Fruit fly (Drosophila melanogaster) whole organism, embryonic: ENCODE results near the gene Kaz1-ORFB.

Source experiments
- ATbp ChIP-seq: fragments of 200-800 bp; sonication (Bioruptor generic); optimal IDR thresholded peaks from 2 replicates; lab custom pipeline; 2017; ENCODE audit warnings: missing biosample characterization, mild to moderate bottlenecking, missing genetic modification characterization, missing genetic modification reagents
- Atf6 ChIP-seq: fragments of 200-800 bp; sonication (Bioruptor generic); IDR thresholded peaks from 2 replicates; pipeline ENCODE4 v1.3.6; 2022; ENCODE audit warnings: missing biosample characterization, missing genetic modification characterization
- B-H2 ChIP-seq: fragments of 200-800 bp; sonication (Bioruptor generic); optimal IDR thresholded peaks from 2 replicates; lab custom pipeline; 2018; ENCODE audit warnings: missing biosample characterization, mild to moderate bottlenecking, missing genetic modification characterization
- CG10147 ChIP-seq: fragments of 200-800 bp; sonication (Bioruptor generic); optimal IDR thresholded peaks from 2 replicates; lab custom pipeline; 2019; ENCODE audit warnings: missing biosample characterization, mild to moderate bottlenecking, missing genetic modification characterization, moderate library complexity
- CG10209 ChIP-seq: fragments of 200-800 bp; sonication (Bioruptor generic); optimal IDR thresholded peaks from 3 replicates; lab custom pipeline; 2017; ENCODE audit warnings: missing biosample characterization, mild to moderate bottlenecking, missing genetic modification characterization, missing genetic modification reagents
- CG10274 ChIP-seq: fragments of 200-800 bp; sonication (Bioruptor generic); optimal IDR thresholded peaks from 3 replicates; lab custom pipeline; 2017; ENCODE audit warnings: missing biosample characterization, mild to moderate bottlenecking, missing genetic modification characterization
- CG11456 ChIP-seq: fragments of 200-800 bp; sonication (Bioruptor generic); IDR thresholded peaks from 3 replicates; pipeline ENCODE4 v1.3.6; 2022; ENCODE audit warnings: missing biosample characterization, missing genetic modification characterization
- CG13424 ChIP-seq: fragments of 200-800 bp; sonication (Bioruptor generic); optimal IDR thresholded peaks from 2 replicates; lab custom pipeline; 2019; ENCODE audit warnings: missing biosample characterization, mild to moderate bottlenecking, missing genetic modification characterization, moderate library complexity
- CG15269 ChIP-seq: fragments of 200-800 bp; sonication (Bioruptor generic); optimal IDR thresholded peaks from 2 replicates; lab custom pipeline; 2018; ENCODE audit warnings: missing biosample characterization, mild to moderate bottlenecking, missing genetic modification characterization, moderate library complexity
- CG1529 ChIP-seq: fragments of 200-800 bp; sonication (Bioruptor generic); optimal IDR thresholded peaks from 3 replicates; lab custom pipeline; 2018; ENCODE audit warnings: missing biosample characterization, missing genetic modification characterization
- CG15601 ChIP-seq: fragments of 200-800 bp; sonication (Bioruptor generic); optimal IDR thresholded peaks from 3 replicates; lab custom pipeline; 2019; ENCODE audit warnings: missing biosample characterization, mild to moderate bottlenecking, missing genetic modification characterization, moderate library complexity
- CG16779 ChIP-seq: fragments of 200-800 bp; sonication (Bioruptor generic); IDR thresholded peaks from 2 replicates; pipeline ENCODE4 v1.3.6; 2022; ENCODE audit warnings: missing biosample characterization, missing genetic modification characterization
- CG16813 ChIP-seq: fragments of 200-800 bp; sonication (Bioruptor generic); IDR thresholded peaks from 3 replicates; pipeline ENCODE4 v1.3.6; 2022; ENCODE audit warnings: missing biosample characterization, missing genetic modification characterization; ENCODE audit not compliant: partially characterized antibody
- CG17568 ChIP-seq: fragments of 200-800 bp; sonication (Bioruptor generic); optimal IDR thresholded peaks from 2 replicates; lab custom pipeline; 2018; ENCODE audit warnings: missing biosample characterization, mild to moderate bottlenecking, missing genetic modification characterization, moderate library complexity
- CG17829 ChIP-seq: fragments of 200-800 bp; optimal IDR thresholded peaks from 2 replicates; lab custom pipeline; 2019; ENCODE audit warnings: missing biosample characterization, mild to moderate bottlenecking, missing genetic modification characterization, moderate library complexity
- CG2129 ChIP-seq: fragments of 200-800 bp; sonication (Bioruptor generic); IDR thresholded peaks from 2 replicates; pipeline ENCODE4 v1.3.6; 2022; ENCODE audit warnings: missing biosample characterization, missing genetic modification characterization; ENCODE audit not compliant: partially characterized antibody
- CG30020 ChIP-seq: fragments of 200-800 bp; optimal IDR thresholded peaks from 2 replicates; lab custom pipeline; 2019; ENCODE audit warnings: missing biosample characterization, mild to moderate bottlenecking, missing genetic modification characterization, moderate library complexity
- CG4820 ChIP-seq: fragments of 200-800 bp; sonication (Bioruptor generic); optimal IDR thresholded peaks from 3 replicates; lab custom pipeline; 2016; ENCODE audit warnings: missing biosample characterization, missing genetic modification characterization
- CG5180 ChIP-seq: fragments of 200-800 bp; sonication (Bioruptor generic); optimal IDR thresholded peaks from 3 replicates; lab custom pipeline; 2017; ENCODE audit warnings: missing biosample characterization, missing genetic modification characterization, mild to moderate bottlenecking, moderate library complexity, missing genetic modification reagents
- CG5953 ChIP-seq: fragments of 200-800 bp; sonication (Bioruptor generic); IDR thresholded peaks from 2 replicates; pipeline ENCODE4 v1.3.6; 2022; ENCODE audit warnings: missing biosample characterization, missing genetic modification characterization
- CG8765 ChIP-seq: fragments of 200-800 bp; sonication (Bioruptor generic); IDR thresholded peaks from 2 replicates; pipeline ENCODE4 v1.3.6; 2022; ENCODE audit warnings: missing biosample characterization, missing genetic modification characterization
- CG9932 ChIP-seq: fragments of 200-800 bp; sonication (Bioruptor generic); IDR thresholded peaks from 2 replicates; pipeline ENCODE4 v1.3.6; 2022; ENCODE audit warnings: missing biosample characterization, missing genetic modification characterization
- E2f2 ChIP-seq: fragments of 200-800 bp; sonication (Bioruptor generic); IDR thresholded peaks from 2 replicates; pipeline ENCODE4 v1.3.6; 2022; ENCODE audit warnings: missing biosample characterization, missing genetic modification characterization
- Elba2 ChIP-seq: fragments of 200-800 bp; sonication (Bioruptor generic); optimal IDR thresholded peaks from 3 replicates; lab custom pipeline; 2016; ENCODE audit warnings: missing biosample characterization, missing genetic modification characterization
- Fer2 ChIP-seq: fragments of 200-800 bp; sonication (Bioruptor generic); optimal IDR thresholded peaks from 2 replicates; lab custom pipeline; 2018; ENCODE audit warnings: missing biosample characterization, mild to moderate bottlenecking, missing genetic modification characterization, moderate library complexity
- Fer3 ChIP-seq: fragments of 200-800 bp; sonication (Bioruptor generic); optimal IDR thresholded peaks from 2 replicates; lab custom pipeline; 2018; ENCODE audit warnings: missing biosample characterization, mild to moderate bottlenecking, missing genetic modification characterization, moderate library complexity
- HmgZ ChIP-seq: fragments of 200-800 bp; sonication (Bioruptor generic); optimal IDR thresholded peaks from 2 replicates; lab custom pipeline; 2018; ENCODE audit warnings: missing biosample characterization, mild to moderate bottlenecking, missing genetic modification characterization
- Hr78 ChIP-seq, 2 experiments: fragments of 200-800 bp in 1 of 2; fragments of >200 bp in 1 of 2; sonication (Bioruptor generic) in 1 of 2; optimal IDR thresholded peaks; 2 replicates each; lab custom pipeline; 2017 to 2019; ENCODE audit warnings: missing biosample characterization in 2 of 2, missing genetic modification characterization in 2 of 2, mild to moderate bottlenecking in 1 of 2, moderate library complexity in 1 of 2
- Max ChIP-seq: fragments of 200-800 bp; sonication (Bioruptor generic); optimal IDR thresholded peaks from 2 replicates; lab custom pipeline; 2016; ENCODE audit warnings: missing biosample characterization, mild to moderate bottlenecking, missing genetic modification characterization
- Mrtf ChIP-seq: fragments of 200-800 bp; sonication (Bioruptor generic); IDR thresholded peaks from 3 replicates; pipeline ENCODE4 v1.3.6; 2022; ENCODE audit warnings: missing biosample characterization, missing genetic modification characterization
- NK7.1 ChIP-seq: fragments of 200-800 bp; sonication (Bioruptor generic); optimal IDR thresholded peaks from 3 replicates; lab custom pipeline; 2016; ENCODE audit warnings: missing biosample characterization, missing genetic modification characterization
- Pdp1 ChIP-seq, 2 experiments: fragments of 200-800 bp; sonication (Bioruptor generic); optimal IDR thresholded peaks; 3 replicates each; lab custom pipeline; 2016; ENCODE audit warnings: missing biosample characterization in 2 of 2, missing genetic modification characterization in 2 of 2, mild to moderate bottlenecking in 1 of 2, moderate library complexity in 1 of 2
- chinmo ChIP-seq: fragments of 200-800 bp; sonication (Bioruptor generic); IDR thresholded peaks from 4 replicates; pipeline ENCODE4 v1.3.6; 2022; ENCODE audit warnings: missing biosample characterization, missing genetic modification characterization; ENCODE audit not compliant: partially characterized antibody
- crc ChIP-seq: fragments of 200-800 bp; sonication (Bioruptor generic); optimal IDR thresholded peaks from 2 replicates; lab custom pipeline; 2016; ENCODE audit warnings: missing biosample characterization, missing genetic modification characterization
- dpn ChIP-seq, 2 experiments: fragments of 200-800 bp; sonication (Bioruptor generic); optimal IDR thresholded peaks; 3 replicates each; lab custom pipeline; 2016; ENCODE audit warnings: missing biosample characterization in 2 of 2, missing genetic modification characterization in 2 of 2
- dysf ChIP-seq: fragments of 200-800 bp; sonication (Bioruptor generic); IDR thresholded peaks from 3 replicates; pipeline ENCODE4 v1.3.6; 2022; ENCODE audit warnings: missing biosample characterization, missing genetic modification characterization
- hbn ChIP-seq: fragments of 200-800 bp; sonication (Bioruptor generic); IDR thresholded peaks from 2 replicates; pipeline ENCODE4 v1.3.6; 2022; ENCODE audit warnings: missing biosample characterization, missing genetic modification characterization; ENCODE audit not compliant: partially characterized antibody
- insv ChIP-seq, 2 experiments: fragments of 200-800 bp; sonication (Bioruptor generic); optimal IDR thresholded peaks; 3 replicates each; lab custom pipeline; 2016 to 2018; ENCODE audit warnings: missing biosample characterization in 2 of 2, missing genetic modification characterization in 2 of 2
- klu ChIP-seq: fragments of 200-800 bp; sonication (Bioruptor generic); IDR thresholded peaks from 2 replicates; pipeline ENCODE4 v1.3.6; 2022; ENCODE audit warnings: missing biosample characterization, missing genetic modification characterization
- knrl ChIP-seq: fragments of 200-800 bp; sonication (Bioruptor generic); IDR thresholded peaks from 3 replicates; pipeline ENCODE4 v1.3.6; 2022; ENCODE audit warnings: missing biosample characterization, missing genetic modification characterization; ENCODE audit not compliant: partially characterized antibody
- lmd ChIP-seq: fragments of 200-800 bp; sonication (Bioruptor generic); IDR thresholded peaks from 2 replicates; pipeline ENCODE4 v1.3.6; 2022; ENCODE audit warnings: missing biosample characterization, missing genetic modification characterization
- odd ChIP-seq: fragments of 200-800 bp; sonication (Bioruptor generic); optimal IDR thresholded peaks from 2 replicates; lab custom pipeline; 2017; ENCODE audit warnings: missing biosample characterization, mild to moderate bottlenecking, missing genetic modification characterization
- peb ChIP-seq: fragments of 200-800 bp; sonication (Bioruptor generic); IDR thresholded peaks from 2 replicates; pipeline ENCODE4 v1.3.6; 2022; ENCODE audit warnings: missing biosample characterization, missing genetic modification characterization
- ranshi ChIP-seq: fragments of 200-800 bp; sonication (Bioruptor generic); IDR thresholded peaks from 2 replicates; pipeline ENCODE4 v1.3.6; 2022; ENCODE audit warnings: missing biosample characterization, missing genetic modification characterization
- run ChIP-seq: fragments of 200-800 bp; sonication (Bioruptor generic); optimal IDR thresholded peaks from 3 replicates; lab custom pipeline; 2018; ENCODE audit warnings: missing biosample characterization, mild to moderate bottlenecking, missing genetic modification characterization
- stwl ChIP-seq: fragments of 200-800 bp; sonication (Bioruptor generic); optimal IDR thresholded peaks from 3 replicates; lab custom pipeline; 2018; ENCODE audit warnings: missing biosample characterization, mild to moderate bottlenecking, missing genetic modification characterization, moderate library complexity
- unc-4 ChIP-seq: fragments of 200-800 bp; sonication (Bioruptor generic); IDR thresholded peaks from 2 replicates; pipeline ENCODE4 v1.3.6; 2022; ENCODE audit warnings: missing biosample characterization, missing genetic modification characterization; ENCODE audit not compliant: partially characterized antibody

Kaz1-ORFB gene

dm6 chr3L:199754-200596 lies 16.4 kb upstream of the Kaz1-ORFB start, which contains the start of the genes rno and mri (continued):
- peak; percentile 79 for TF ChIP-seq CG15269
- TF ChIP-seq B-H2 (GFP tag; lab: Kevin White, UChicago): peak; percentile 79
- TF ChIP-seq CG5953 (GFP tag; lab: Robert Waterston, UW): peak; percentile 21; the same call in 1 of the 2 replicates
- TF ChIP-seq klu (GFP tag; lab: Robert Waterston, UW): peak; percentile 62; the same call in 1 of the 2 replicates
- peak; percentile 7 for TF ChIP-seq Elba2 (GFP tag; lab: Kevin White, UChicago)
- peak; percentile 63 for TF ChIP-seq stwl (tag; lab: Kevin White, UChicago)
- 0 out of 2 replicates have a peak, but pooled peaks have one; percentile 21 for TF ChIP-seq CG16779 (GFP tag; lab: Robert Waterston, UW)
- peak; percentile 40 for TF ChIP-seq CG10209 (GFP tag; lab: Kevin White, UChicago)
- TF ChIP-seq CG10274 (GFP tag; lab: Kevin White, UChicago): no peak
- TF ChIP-seq run (tag; lab: Kevin White, UChicago): peak; percentile 37
- TF ChIP-seq ranshi: peak; percentile 83
- peak; percentile 91 for TF ChIP-seq hbn (GFP tag; lab: Robert Waterston, UW)
- TF ChIP-seq CG13424: peak; percentile 83
- peak; percentile 67; the same call in 1 of the 2 replicates for TF ChIP-seq Atf6 (GFP tag; lab: Robert Waterston, UW)
- peak; percentile 50 for TF ChIP-seq Fer2 (tag; lab: Kevin White, UChicago)
- peak; percentile 66; the same call in 1 of the 2 replicates for TF ChIP-seq peb
- TF ChIP-seq Max: peak; percentile 9
- peak; percentile 37 for TF ChIP-seq CG8765 (GFP tag; lab: Robert Waterston, UW)
- TF ChIP-seq Mrtf (GFP tag; lab: Robert Waterston, UW): 0 out of 3 replicates have a peak, but pooled peaks have one; percentile 42
- no peak for TF ChIP-seq CG17568 (GFP tag; lab: Kevin White, UChicago)
- TF ChIP-seq ATbp (GFP tag; lab: Kevin White, UChicago): peak; percentile 7
- peak in 1 of 2 experiments; percentile 50 for TF ChIP-seq Pdp1 (GFP tag; optimal IDR thresholded peaks at IDR 0.05; lab: Kevin White, UChicago)
- peak; percentile 53 for TF ChIP-seq CG10147 (GFP tag; lab: Kevin White, UChicago)
- peak; percentile 79 for TF ChIP-seq CG11456 (GFP tag; lab: Robert Waterston, UW)
- peak; percentile 81 for TF ChIP-seq dysf (GFP tag; lab: Robert Waterston, UW)
- TF ChIP-seq CG4820 (GFP tag; lab: Kevin White, UChicago): peak; percentile 36
- no peak for TF ChIP-seq insv (GFP tag; optimal IDR thresholded peaks at IDR 0.05; lab: Kevin White, UChicago)
- TF ChIP-seq knrl (GFP tag; lab: Robert Waterston, UW): peak; percentile 95
- peak; percentile 62 for TF ChIP-seq lmd (GFP tag; lab: Robert Waterston, UW)
- peak; percentile 83 for TF ChIP-seq CG30020 (tag; lab: Kevin White, UChicago)
- peak; percentile 40 for TF ChIP-seq E2f2
- no peak for TF ChIP-seq crc
- TF ChIP-seq unc-4: peak; percentile 87
- peak; percentile 85; the same call in 2 of the 4 replicates for TF ChIP-seq chinmo (GFP tag; lab: Robert Waterston, UW)
- TF ChIP-seq NK7.1 (GFP tag; lab: Kevin White, UChicago): no peak
- TF ChIP-seq dpn (GFP tag; optimal IDR thresholded peaks at IDR 0.05; lab: Kevin White, UChicago): peak; percentile 6 to 75
- no peak for TF ChIP-seq CG1529
- peak; percentile 88 for TF ChIP-seq CG9932 (GFP tag; lab: Robert Waterston, UW)
- peak; percentile 2 for TF ChIP-seq HmgZ (tag; lab: Kevin White, UChicago)
- peak; percentile 53 for TF ChIP-seq CG5180 (GFP tag; lab: Kevin White, UChicago)
- peak; percentile 95 for TF ChIP-seq CG16813 (GFP tag; lab: Robert Waterston, UW)
- TF ChIP-seq CG17829 (tag; lab: Kevin White, UChicago): peak; percentile 81
- TF ChIP-seq odd: peak; percentile 21
- peak; percentile 82 for TF ChIP-seq CG2129 (GFP tag; lab: Robert Waterston, UW)
- TF ChIP-seq Hr78 (GFP tag; optimal IDR thresholded peaks at IDR 0.05; lab: Kevin White, UChicago): no peak
- peak; percentile 75 for TF ChIP-seq Fer3 (tag; lab: Kevin White, UChicago)
- TF ChIP-seq CG15601 (tag; lab: Kevin White, UChicago): peak; percentile 71
